Worm (Caenorhabditis elegans) whole organism, late embryonic: ENCODE measurements around the gene deb-1.

Experiments
- ama-1 ChIP-seq: fragments of 150-350 bp; optimal IDR thresholded peaks from 2 replicates; lab custom pipeline; 2014
- ceh-2 ChIP-seq: sonication (generic microtip); optimal IDR thresholded peaks from 2 replicates; lab custom pipeline; 2016; ENCODE audit warnings: missing genotype, missing genetic modification characterization, missing compliant biosample characterization
- elt-4 ChIP-seq: sonication (generic microtip); optimal IDR thresholded peaks from 2 replicates; lab custom pipeline; 2016; ENCODE audit warnings: missing genetic modification characterization, missing compliant biosample characterization
- hlh-6 ChIP-seq: sonication (generic microtip); optimal IDR thresholded peaks from 2 replicates; lab custom pipeline; 2016; ENCODE audit warnings: missing genotype, missing genetic modification characterization, missing compliant biosample characterization
- odd-2 ChIP-seq: sonication (generic microtip); optimal IDR thresholded peaks from 2 replicates; lab custom pipeline; 2017; ENCODE audit warnings: antibody characterized with exemption, mild to moderate bottlenecking, missing genetic modification characterization, missing compliant biosample characterization

ce11 chrIV:7111354-7111753, 17.3 kb upstream of the deb-1 start, which contains the start of the genes ZC477.7 and ssq-3:
- TF ChIP-seq ama-1 (lab: Kevin White, UChicago) (no peak), odd-2 (tag; lab: Kevin White, UChicago) (no peak), elt-4 (tag; lab: Kevin White, UChicago) (no peak), ceh-2 (tag; lab: Kevin White, UChicago) (no peak), hlh-6 (no peak)
